Worm (Caenorhabditis elegans): Measurements from ENCODE around the gene deb-1.

DNA sequence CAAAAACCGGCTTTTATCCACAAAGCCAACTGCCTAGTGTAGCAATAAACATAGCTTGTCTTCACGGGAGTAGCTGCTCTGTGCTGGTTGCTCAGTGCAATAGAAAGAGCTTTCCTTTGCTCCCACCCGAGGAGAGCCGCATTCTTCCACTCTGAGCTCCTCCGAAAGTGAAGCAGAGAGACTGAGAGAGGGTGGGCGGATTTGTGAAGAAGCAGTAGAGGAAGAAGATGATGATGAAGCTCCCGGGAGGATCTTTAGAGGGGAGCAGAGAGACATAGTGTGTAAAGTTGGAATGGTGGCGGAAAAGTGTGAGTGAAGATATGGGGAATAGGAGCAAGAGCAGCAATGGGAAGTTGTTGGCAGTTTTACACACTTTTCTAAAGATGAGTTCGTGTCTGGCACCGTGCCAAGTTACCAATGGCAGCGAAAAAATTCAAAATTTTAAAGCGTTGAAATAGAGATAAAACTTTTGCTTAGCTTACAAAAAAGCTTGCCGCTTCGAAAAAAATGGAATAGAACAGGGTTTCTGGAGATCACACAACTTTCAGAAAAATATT is 4.5 kb upstream of the deb-1 start, which contains the start of gene ZC477.4:
- TF ChIP-seq F13C5.2 (tag; optimal IDR thresholded peaks at IDR 0.05) (no peak), tra-4 (tag; optimal IDR thresholded peaks at IDR 0.05) (no peak), flt-1 (GFP tag; IDR thresholded peaks at IDR 0.05) (no peak), ama-1 (optimal IDR thresholded peaks at IDR 0.05) (no peak), sea-1 (GFP tag; conservative IDR thresholded peaks at IDR 0.05) (no peak), ceh-36 (tag; optimal IDR thresholded peaks at IDR 0.05) (no peak), hmbx-1 (tag; optimal IDR thresholded peaks at IDR 0.05) (no peak), ets-7 (tag; optimal IDR thresholded peaks at IDR 0.05) (no peak)

Data from whole organism, early embryonic.